Fruit fly (Drosophila melanogaster) whole organism, embryonic: Measurements from ENCODE around the gene pnr.

ENCODE experiments used
- Asciz ChIP-seq: fragments of 200-800 bp; sonication (Bioruptor generic); optimal IDR thresholded peaks from 2 replicates; lab custom pipeline; 2017; ENCODE audit warnings: missing biosample characterization, mild to moderate bottlenecking, missing genetic modification characterization, missing genetic modification reagents
- Blimp-1 ChIP-seq: fragments of 200-800 bp; sonication (Bioruptor generic); optimal IDR thresholded peaks from 3 replicates; lab custom pipeline; 2018; ENCODE audit warnings: missing biosample characterization, missing genetic modification characterization, mild to moderate bottlenecking, moderate library complexity, missing genetic modification reagents
- CG11504 ChIP-seq: fragments of 200-800 bp; sonication (Bioruptor generic); optimal IDR thresholded peaks from 3 replicates; lab custom pipeline; 2019; ENCODE audit warnings: missing biosample characterization, mild to moderate bottlenecking, missing genetic modification characterization, moderate library complexity
- CG15269 ChIP-seq: fragments of 200-800 bp; sonication (Bioruptor generic); optimal IDR thresholded peaks from 2 replicates; lab custom pipeline; 2018; ENCODE audit warnings: missing biosample characterization, mild to moderate bottlenecking, missing genetic modification characterization, moderate library complexity
- CG1603 ChIP-seq: fragments of 200-800 bp; sonication (Bioruptor generic); optimal IDR thresholded peaks from 2 replicates; lab custom pipeline; 2019; ENCODE audit warnings: missing biosample characterization, mild to moderate bottlenecking, missing genetic modification characterization, moderate library complexity
- CG17186 ChIP-seq: fragments of 200-800 bp; sonication (Bioruptor generic); optimal IDR thresholded peaks from 3 replicates; lab custom pipeline; 2017; ENCODE audit warnings: missing biosample characterization, missing genetic modification reagents, missing genetic modification characterization
- CG18262 ChIP-seq: fragments of 200-800 bp; optimal IDR thresholded peaks from 3 replicates; lab custom pipeline; 2019; ENCODE audit warnings: missing biosample characterization, mild to moderate bottlenecking, missing genetic modification characterization, moderate library complexity
- CG1832 ChIP-seq: fragments of 200-800 bp; sonication (Bioruptor generic); optimal IDR thresholded peaks from 2 replicates; lab custom pipeline; 2017; ENCODE audit warnings: missing biosample characterization, mild to moderate bottlenecking, missing genetic modification characterization, inconsistent platforms
- CG18476 ChIP-seq: fragments of 200-800 bp; sonication (Bioruptor generic); optimal IDR thresholded peaks from 2 replicates; lab custom pipeline; 2016; ENCODE audit warnings: missing biosample characterization, mild to moderate bottlenecking, missing genetic modification characterization
- CG33557 ChIP-seq: fragments of 200-800 bp; sonication (Bioruptor generic); optimal IDR thresholded peaks from 2 replicates; lab custom pipeline; 2019; ENCODE audit warnings: missing biosample characterization, mild to moderate bottlenecking, missing genetic modification characterization, moderate library complexity
- CG9727 ChIP-seq: fragments of 200-800 bp; sonication (Bioruptor generic); optimal IDR thresholded peaks from 3 replicates; lab custom pipeline; 2017; ENCODE audit warnings: missing biosample characterization, mild to moderate bottlenecking, missing genetic modification characterization
- D19B ChIP-seq: fragments of 200-800 bp; sonication (Bioruptor generic); optimal IDR thresholded peaks from 2 replicates; lab custom pipeline; 2017; ENCODE audit warnings: missing biosample characterization, mild to moderate bottlenecking, missing genetic modification characterization
- Dek ChIP-seq: fragments of 200-800 bp; sonication (Bioruptor generic); optimal IDR thresholded peaks from 3 replicates; lab custom pipeline; 2019; ENCODE audit warnings: missing biosample characterization, mild to moderate bottlenecking, missing genetic modification characterization, moderate library complexity
- Ets65A ChIP-seq: fragments of 200-800 bp; sonication (Bioruptor generic); peaks from one replicate; lab custom pipeline; 2016; ENCODE audit warnings: missing biosample characterization, missing genetic modification characterization
- Hr78 ChIP-seq, 2 experiments: fragments of 200-800 bp in 1 of 2; fragments of >200 bp in 1 of 2; sonication (Bioruptor generic) in 1 of 2; optimal IDR thresholded peaks; 2 replicates each; lab custom pipeline; 2017 to 2019; ENCODE audit warnings: missing biosample characterization in 2 of 2, missing genetic modification characterization in 2 of 2, mild to moderate bottlenecking in 1 of 2, moderate library complexity in 1 of 2
- Med ChIP-seq: fragments of 200-800 bp; sonication (Bioruptor generic); peaks from one replicate; lab custom pipeline; 2016; ENCODE audit warnings: missing biosample characterization, missing genetic modification characterization, mild to moderate bottlenecking, inconsistent platforms, moderate library complexity
- Pdp1 ChIP-seq, 2 experiments: fragments of 200-800 bp; sonication (Bioruptor generic); optimal IDR thresholded peaks; 3 replicates each; lab custom pipeline; 2016; ENCODE audit warnings: missing biosample characterization in 2 of 2, missing genetic modification characterization in 2 of 2, mild to moderate bottlenecking in 1 of 2, moderate library complexity in 1 of 2
- Sox102F ChIP-seq: fragments of 200-800 bp; sonication (Bioruptor generic); optimal IDR thresholded peaks from 2 replicates; lab custom pipeline; 2018; ENCODE audit warnings: missing biosample characterization, mild to moderate bottlenecking, missing genetic modification characterization, moderate library complexity
- Vsx1 ChIP-seq: fragments of 200-800 bp; sonication (Bioruptor generic); optimal IDR thresholded peaks from 2 replicates; lab custom pipeline; 2017; ENCODE audit warnings: missing biosample characterization, mild to moderate bottlenecking, missing genetic modification characterization, missing genetic modification reagents
- amos ChIP-seq: fragments of 200-800 bp; sonication (Bioruptor generic); IDR thresholded peaks from 2 replicates; pipeline ENCODE4 v1.3.6; 2022; ENCODE audit warnings: missing biosample characterization, missing genetic modification characterization; ENCODE audit not compliant: partially characterized antibody
- bsh ChIP-seq, 2 experiments: fragments of 200-800 bp; sonication (Bioruptor generic); optimal IDR thresholded peaks; 2 replicates each; lab custom pipeline; 2017 to 2018; ENCODE audit warnings: mild to moderate bottlenecking in 2 of 2, missing biosample characterization in 2 of 2, missing genetic modification characterization in 2 of 2, moderate library complexity in 1 of 2
- ci ChIP-seq: fragments of 200-800 bp; sonication (Bioruptor generic); IDR thresholded peaks from 3 replicates; pipeline ENCODE4 v1.3.6; 2022; ENCODE audit warnings: missing biosample characterization, missing genetic modification characterization
- dmrt11E ChIP-seq: fragments of 200-800 bp; sonication (Bioruptor generic); optimal IDR thresholded peaks from 3 replicates; lab custom pipeline; 2018; ENCODE audit warnings: missing biosample characterization, mild to moderate bottlenecking, missing genetic modification characterization, moderate library complexity
- dmrt99B ChIP-seq: fragments of 200-800 bp; sonication (Bioruptor generic); optimal IDR thresholded peaks from 2 replicates; lab custom pipeline; 2018; ENCODE audit warnings: missing biosample characterization, mild to moderate bottlenecking, missing genetic modification characterization, moderate library complexity
- eve ChIP-seq, 2 experiments: fragments of >200 bp; optimal IDR thresholded peaks; 2 replicates each; lab custom pipeline; 2017; ENCODE audit warnings: missing biosample characterization in 2 of 2, missing genetic modification characterization in 2 of 2
- fd64A ChIP-seq: fragments of 200-800 bp; sonication (Bioruptor generic); optimal IDR thresholded peaks from 3 replicates; lab custom pipeline; 2018; ENCODE audit warnings: missing biosample characterization, mild to moderate bottlenecking, missing genetic modification characterization
- ftz-f1 ChIP-seq: fragments of 200-800 bp; sonication (Bioruptor generic); optimal IDR thresholded peaks from 2 replicates; lab custom pipeline; 2016; ENCODE audit warnings: missing biosample characterization, missing genetic modification characterization
- gsb-n ChIP-seq: fragments of 200-800 bp; sonication (Bioruptor generic); optimal IDR thresholded peaks from 3 replicates; lab custom pipeline; 2018; ENCODE audit warnings: missing biosample characterization, mild to moderate bottlenecking, missing genetic modification characterization
- gt ChIP-seq: fragments of 200-800 bp; sonication (Bioruptor generic); IDR thresholded peaks from 2 replicates; pipeline ENCODE4 v1.3.6; 2022; ENCODE audit warnings: missing biosample characterization, missing genetic modification characterization
- jigr1 ChIP-seq: fragments of 200-800 bp; sonication (Bioruptor generic); IDR thresholded peaks from 3 replicates; pipeline ENCODE4 v1.3.6; 2022; ENCODE audit warnings: missing biosample characterization, missing genetic modification characterization
- kni ChIP-seq: fragments of 200-800 bp; sonication (Bioruptor generic); optimal IDR thresholded peaks from 3 replicates; lab custom pipeline; 2017; ENCODE audit warnings: mild to moderate bottlenecking, missing biosample characterization, missing genetic modification reagents, missing genetic modification characterization
- oc ChIP-seq: fragments of 200-800 bp; sonication (Bioruptor generic); optimal IDR thresholded peaks from 2 replicates; lab custom pipeline; 2018; ENCODE audit warnings: missing biosample characterization, mild to moderate bottlenecking, missing genetic modification characterization, moderate library complexity
- otp ChIP-seq: fragments of 200-800 bp; sonication (Bioruptor generic); IDR thresholded peaks from 3 replicates; pipeline ENCODE4, ENCODE4 v1.3.6; 2022; ENCODE audit warnings: missing biosample characterization, missing genetic modification characterization
- prd ChIP-seq, 3 experiments: fragments of >200 bp in 2 of 3; fragments of 200-800 bp in 1 of 3; sonication (Bioruptor generic) in 1 of 3; optimal IDR thresholded peaks in 2 of 3; IDR thresholded peaks in 1 of 3; 2 replicates in 2 of 3; 3 replicates in 1 of 3; pipeline versions ENCODE4 v1.3.6 to Lab custom; 2017 to 2022; ENCODE audit warnings: missing biosample characterization in 1 of 3, missing genetic modification characterization in 1 of 3
- row ChIP-seq: fragments of 200-800 bp; sonication (Bioruptor generic); IDR thresholded peaks from 3 replicates; pipeline ENCODE4 v1.3.6; 2022; ENCODE audit warnings: missing biosample characterization, missing genetic modification characterization
- sens ChIP-seq: fragments of 200-800 bp; sonication (Bioruptor generic); peaks from one replicate; lab custom pipeline; 2016; ENCODE audit warnings: missing biosample characterization, missing genetic modification characterization
- sna ChIP-seq: fragments of 200-800 bp; sonication (Bioruptor generic); IDR thresholded peaks from 2 replicates; pipeline ENCODE4 v1.3.6; 2022; ENCODE audit warnings: missing biosample characterization, missing genetic modification characterization; ENCODE audit not compliant: partially characterized antibody
- vvl ChIP-seq: fragments of 200-800 bp; sonication (Bioruptor generic); IDR thresholded peaks from 2 replicates; pipeline ENCODE4 v1.3.6; 2022; ENCODE audit warnings: missing biosample characterization, missing genetic modification characterization

pnr gene

DNA sequence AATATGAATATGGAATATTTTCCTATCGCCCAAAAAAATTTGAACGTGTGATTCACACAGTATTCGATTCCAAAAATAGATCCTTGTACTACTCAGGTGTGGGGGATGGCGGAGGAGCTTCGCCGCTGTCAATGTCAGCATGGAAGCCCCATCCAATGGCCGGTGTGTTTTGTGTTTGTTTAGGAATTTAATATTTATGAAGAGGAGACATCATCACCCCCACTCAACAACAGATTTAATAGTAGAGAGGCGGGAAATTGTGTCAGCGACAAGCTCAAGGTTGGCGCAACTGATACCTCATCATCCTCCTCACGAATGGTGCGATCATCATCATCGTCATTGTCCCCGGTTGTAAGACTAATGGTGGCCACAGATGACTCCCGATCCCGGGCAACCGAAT lies 48.2 kb downstream of the pnr start (continued):
- TF ChIP-seq CG11504 (tag; lab: Kevin White, UChicago) (peak; percentile 3), ftz-f1 (peak; percentile 60), jigr1 (GFP tag; lab: Robert Waterston, UW) (no peak)
- TF ChIP-seq, all 482 proteins: peak for 6

DNA sequence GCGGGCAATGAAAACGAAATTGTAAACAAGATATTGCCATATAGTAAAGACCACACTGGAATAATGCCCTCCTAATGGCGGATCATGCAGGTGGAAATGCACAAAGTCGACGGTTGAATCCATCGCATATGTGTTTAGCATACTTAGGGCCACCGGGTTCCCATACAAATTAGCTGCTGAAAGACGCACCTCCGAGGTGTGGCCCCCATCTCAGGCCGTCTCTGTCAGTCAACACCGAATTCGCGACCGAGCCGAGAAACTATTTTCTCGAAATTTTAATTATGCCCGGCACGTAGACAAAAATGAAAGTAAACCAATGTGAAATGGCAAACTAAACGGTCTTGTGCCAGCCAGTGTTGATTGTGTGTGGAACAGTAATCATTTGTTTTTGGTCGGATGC lies 52.4 kb downstream of the pnr start:
- no peak for TF ChIP-seq CG15269 (tag; lab: Kevin White, UChicago)
- TF ChIP-seq Med (GFP tag; lab: Kevin White, UChicago), result peak; percentile 1
- TF ChIP-seq Blimp-1 (GFP tag; lab: Kevin White, UChicago), result peak; percentile 55
- peak; percentile 64; the same call in 1 of the 2 replicates for TF ChIP-seq vvl
- TF ChIP-seq CG9727 (GFP tag; lab: Kevin White, UChicago), result no peak

dm6 chr3R:16080942-16081589 lies 55.2 kb downstream of the pnr start, which contains the start of gene CG32855:
Gene CG32855, minus strand, starts transcription at chr3R:16080992.
- TF ChIP-seq Vsx1 (GFP tag; lab: Kevin White, UChicago) (peak; percentile 49), amos (GFP tag; lab: Robert Waterston, UW) (no peak), CG1603 (tag; lab: Kevin White, UChicago) (peak; percentile 31), Asciz (GFP tag; lab: Kevin White, UChicago) (peak; percentile 7), Dek (no peak), Hr78 (GFP tag; optimal IDR thresholded peaks at IDR 0.05; lab: Kevin White, UChicago) (peak in 1 of 2 experiments; percentile 71), vvl (0 out of 2 replicates have a peak, but pooled peaks have one; percentile 20), CG18262 (no peak), gsb-n (tag; lab: Kevin White, UChicago) (peak; percentile 75), otp (GFP tag; lab: Robert Waterston, UW) (peak; percentile 42; the same call in 1 of the 3 replicates), D19B (peak; percentile 15), kni (GFP tag; lab: Kevin White, UChicago) (peak; percentile 71), Med (GFP tag; lab: Kevin White, UChicago) (peak; percentile 76), gt (no peak), fd64A (peak; percentile 5), Pdp1 (GFP tag; optimal IDR thresholded peaks at IDR 0.05; lab: Kevin White, UChicago) (peak in 1 of 2 experiments; percentile 16), CG18476 (GFP tag; lab: Kevin White, UChicago) (no peak), Ets65A (peak; percentile 6), sna (GFP tag; lab: Robert Waterston, UW) (no peak), CG17186 (GFP tag; lab: Kevin White, UChicago) (no peak), CG1832 (GFP tag; lab: Kevin White, UChicago) (no peak), dmrt99B (tag; lab: Kevin White, UChicago) (peak; percentile 38), oc (tag; lab: Kevin White, UChicago) (peak; percentile 7), CG33557 (GFP tag; lab: Kevin White, UChicago) (peak; percentile 19), sens (peak; percentile 77), dmrt11E (peak; percentile 13), Sox102F (peak; percentile 32), eve (GFP tag; optimal IDR thresholded peaks at IDR 0.05; lab: Kevin White, UChicago) (no peak), ci (peak; percentile 55; the same call in 1 of the 3 replicates), prd (optimal IDR thresholded peaks at IDR 0.05; lab: Kevin White, UChicago) (no peak), prd (GFP tag; IDR thresholded peaks at IDR 0.05; lab: Robert Waterston, UW) (peak; percentile 20; the same call in 1 of the 3 replicates), bsh (GFP tag; optimal IDR thresholded peaks at IDR 0.05; lab: Kevin White, UChicago) (peak in 1 of 2 experiments; percentile 8), row (GFP tag; lab: Robert Waterston, UW) (0 out of 3 replicates have a peak, but pooled peaks have one; percentile 15), Blimp-1 (GFP tag; lab: Kevin White, UChicago) (peak; percentile 20)
